Fruit fly (Drosophila melanogaster): ENCODE results near the gene Octalpha2R.

Gene Octalpha2R

dm6 chr3R:18758548-18759257, 90.3 kb downstream of the Octalpha2R start, which contains the start of gene Epg5 (continued):
- TF ChIP-seq B-H1 (GFP tag; IDR thresholded peaks at IDR 0.05) = peak; percentile 31; the same call in 1 of the 3 replicates
- peak; percentile 73 for TF ChIP-seq CG11085 (GFP tag; IDR thresholded peaks at IDR 0.05)
- TF ChIP-seq CG3847 (GFP tag; IDR thresholded peaks at IDR 0.05) = peak; percentile 92
- TF ChIP-seq Hr39 (optimal IDR thresholded peaks at IDR 0.05) = no peak
- TF ChIP-seq CG12155 (GFP tag; optimal IDR thresholded peaks at IDR 0.05) = peak; percentile 74
- peak; percentile 99 for TF ChIP-seq sna (GFP tag; IDR thresholded peaks at IDR 0.05; ENCODE audit: partially characterized antibody)
- peak; percentile 89 for TF ChIP-seq lilli (GFP tag; optimal IDR thresholded peaks at IDR 0.05)
- TF ChIP-seq tx (GFP tag; optimal IDR thresholded peaks at IDR 0.05) = peak; percentile 38
- peak; percentile 70 for TF ChIP-seq Six4 (GFP tag; optimal IDR thresholded peaks at IDR 0.05)
- TF ChIP-seq hbn (GFP tag; IDR thresholded peaks at IDR 0.05; ENCODE audit: partially characterized antibody) = peak; percentile 98
- TF ChIP-seq CG6254 (GFP tag; optimal IDR thresholded peaks at IDR 0.05) = no peak
- no peak for TF ChIP-seq sens-2 (GFP tag; IDR thresholded peaks at IDR 0.05)
- no peak for TF ChIP-seq cg (GFP tag; optimal IDR thresholded peaks at IDR 0.05)
- no peak for TF ChIP-seq CG13123 (GFP tag; optimal IDR thresholded peaks at IDR 0.05)
- peak; percentile 24; the same call in 1 of the 2 replicates for TF ChIP-seq CG43689 (GFP tag; IDR thresholded peaks at IDR 0.05)
- TF ChIP-seq CG12071 (GFP tag; optimal IDR thresholded peaks at IDR 0.05) = no peak
- TF ChIP-seq Hr78 (GFP tag; optimal IDR thresholded peaks at IDR 0.05) = no peak
- no peak for TF ChIP-seq Fer3 (tag; optimal IDR thresholded peaks at IDR 0.05)
- TF ChIP-seq CG10462 (GFP tag; optimal IDR thresholded peaks at IDR 0.05) = peak; percentile 30
- TF ChIP-seq Lim3 (GFP tag; IDR thresholded peaks at IDR 0.05) = no peak
- peak; percentile 65 for TF ChIP-seq bab2 (GFP tag; optimal IDR thresholded peaks at IDR 0.05)
- no peak for TF ChIP-seq cad (GFP tag; optimal IDR thresholded peaks at IDR 0.05)
- TF ChIP-seq dysf (GFP tag; IDR thresholded peaks at IDR 0.05) = peak; percentile 81
- no peak for TF ChIP-seq crol (GFP tag; IDR thresholded peaks at IDR 0.05)
- peak; percentile 74 for TF ChIP-seq CG10267 (tag; optimal IDR thresholded peaks at IDR 0.05)
- no peak for TF ChIP-seq CG16779 (GFP tag; IDR thresholded peaks at IDR 0.05)
- peak; percentile 96 for TF ChIP-seq HLH4C (GFP tag; IDR thresholded peaks at IDR 0.05; ENCODE audit: partially characterized antibody)
- TF ChIP-seq Poxn (GFP tag; IDR thresholded peaks at IDR 0.05) = peak; percentile 41; the same call in 1 of the 2 replicates
- peak; percentile 72 for TF ChIP-seq sisA (GFP tag; IDR thresholded peaks at IDR 0.05)
- no peak for TF ChIP-seq CG4360 (GFP tag; IDR thresholded peaks at IDR 0.05)
- peak; percentile 61 for TF ChIP-seq CG14441 (GFP tag; IDR thresholded peaks at IDR 0.05)
- TF ChIP-seq Ptx1 (GFP tag; IDR thresholded peaks at IDR 0.05) = peak; percentile 83
- peak; percentile 55; the same call in 2 of the 3 replicates for TF ChIP-seq zfh1 (GFP tag; IDR thresholded peaks at IDR 0.05)
- peak; percentile 25; the same call in 1 of the 2 replicates for TF ChIP-seq seq (GFP tag; IDR thresholded peaks at IDR 0.05)
- no peak for TF ChIP-seq CG6654 (GFP tag; optimal IDR thresholded peaks at IDR 0.05)
- TF ChIP-seq CG32532 (GFP tag; IDR thresholded peaks at IDR 0.05) = peak; percentile 81
- TF ChIP-seq CG32772 (GFP tag; IDR thresholded peaks at IDR 0.05) = peak; percentile 73
- no peak for TF ChIP-seq gce (GFP tag; IDR thresholded peaks at IDR 0.05)
- TF ChIP-seq ro (GFP tag; IDR thresholded peaks at IDR 0.05) = no peak
- peak; percentile 49 for TF ChIP-seq CG18011 (GFP tag; optimal IDR thresholded peaks at IDR 0.05)
- no peak for TF ChIP-seq Dfd (GFP tag; optimal IDR thresholded peaks at IDR 0.05)
- TF ChIP-seq H2.0 (GFP tag; IDR thresholded peaks at IDR 0.05) = no peak
- no peak for TF ChIP-seq wek (GFP tag; optimal IDR thresholded peaks at IDR 0.05)
- no peak for TF ChIP-seq MTF-1 (GFP tag; optimal IDR thresholded peaks at IDR 0.05; ENCODE audit: borderline replicate concordance)
- TF ChIP-seq Ada2b (GFP tag; IDR thresholded peaks at IDR 0.05) = peak; percentile 47; the same call in 1 of the 2 replicates
- peak; percentile 97 for TF ChIP-seq Med (GFP tag)
- TF ChIP-seq lmd (GFP tag; IDR thresholded peaks at IDR 0.05) = peak; percentile 77
- peak; percentile 61; the same call in 2 of the 3 replicates for TF ChIP-seq Optix (GFP tag; IDR thresholded peaks at IDR 0.05)
- TF ChIP-seq Antp (GFP tag; optimal IDR thresholded peaks at IDR 0.05) = peak; percentile 73
- peak; percentile 95 for TF ChIP-seq zen2 (GFP tag; IDR thresholded peaks at IDR 0.05; ENCODE audit: partially characterized antibody)
- peak; percentile 59; the same call in 2 of the 3 replicates for TF ChIP-seq Mrtf (GFP tag; IDR thresholded peaks at IDR 0.05)

Data from whole organism, embryonic.